Fruit fly (Drosophila melanogaster): Measurements from ENCODE around the gene CG14301.

The CG14301 gene

DNA sequence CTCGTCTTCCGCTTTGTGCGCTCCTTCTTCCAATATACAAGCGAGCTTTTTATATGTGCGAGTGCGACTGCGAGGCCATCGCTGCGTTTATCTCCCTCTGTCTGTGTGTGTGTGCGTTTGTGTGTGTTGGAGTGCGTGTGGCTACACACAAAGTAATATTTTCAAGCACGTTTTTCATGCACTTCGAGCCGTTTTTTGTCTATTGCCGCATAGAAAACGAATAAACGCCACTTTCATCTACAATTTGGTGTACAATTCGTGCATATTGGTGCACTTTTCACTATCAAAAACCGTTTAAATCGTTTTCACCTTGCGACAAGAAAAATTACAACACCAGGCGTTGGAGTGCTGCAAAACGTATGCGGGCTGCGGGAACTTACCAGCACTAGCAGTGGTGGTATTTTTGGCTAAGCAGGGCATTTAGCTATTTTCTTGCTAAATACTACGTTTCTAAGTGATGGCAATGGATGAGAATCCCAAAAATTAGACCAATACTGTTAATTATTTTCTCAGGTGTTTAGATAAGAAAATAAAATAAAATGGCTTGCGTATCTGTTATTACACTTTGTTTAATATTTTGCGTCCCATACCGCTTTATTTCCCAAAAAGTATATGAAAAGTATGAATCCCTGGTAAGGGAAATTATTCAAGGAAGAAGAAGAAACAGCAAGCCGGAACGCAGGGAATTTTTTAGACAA lies 17.8 kb upstream of the CG14301 start, which contains the start of the genes CG31224 and CstF64 (continued):
- peak; percentile 73 for TF ChIP-seq Spps (tag; optimal IDR thresholded peaks at IDR 0.05)
- TF ChIP-seq D19B (GFP tag; optimal IDR thresholded peaks at IDR 0.05) = no peak
- TF ChIP-seq TFAM (GFP tag; optimal IDR thresholded peaks at IDR 0.05) = peak; percentile 24
- TF ChIP-seq lilli (GFP tag; optimal IDR thresholded peaks at IDR 0.05) = peak; percentile 92
- TF ChIP-seq sens (GFP tag) = peak; percentile 98
- peak; percentile 82 for TF ChIP-seq CG9727 (GFP tag; optimal IDR thresholded peaks at IDR 0.05)
- TF ChIP-seq pum (GFP tag; optimal IDR thresholded peaks at IDR 0.05) = peak; percentile 88
- peak; percentile 68 for TF ChIP-seq esg (GFP tag; conservative IDR thresholded peaks at IDR 0.05)
- TF ChIP-seq Tbp (GFP tag; optimal IDR thresholded peaks at IDR 0.05) = no peak
- TF ChIP-seq CG2678 (tag; optimal IDR thresholded peaks at IDR 0.05) = no peak
- no peak for TF ChIP-seq Jarid2 (GFP tag; optimal IDR thresholded peaks at IDR 0.05)

DNA sequence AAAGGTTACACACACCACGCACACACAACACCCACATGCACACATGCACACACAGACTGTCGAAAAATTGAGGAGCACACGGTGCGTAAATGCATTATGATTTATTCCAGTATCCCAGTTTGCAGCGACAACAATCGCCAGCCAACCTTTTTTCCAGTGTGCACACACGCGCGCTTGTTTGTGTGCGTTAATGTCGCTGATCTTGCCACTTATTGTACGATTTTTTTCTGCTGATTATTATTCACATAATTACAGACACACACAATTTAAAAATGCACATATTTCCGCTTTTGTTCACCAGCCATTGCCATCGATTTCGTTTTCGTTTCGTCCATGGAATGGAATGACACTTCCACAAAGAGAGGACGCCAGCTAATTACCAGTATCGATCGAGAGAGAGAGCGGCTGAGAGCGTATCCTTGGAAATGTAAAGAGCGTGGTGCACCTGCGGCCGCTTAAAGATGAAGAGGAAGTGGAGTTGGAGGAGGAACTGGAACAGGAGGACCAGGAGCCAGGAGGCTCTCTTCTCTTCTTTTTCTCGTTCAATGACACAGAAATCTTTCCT lies 17.2 kb upstream of the CG14301 start:
- peak; percentile 72 for TF ChIP-seq Ets65A (GFP tag)
- TF ChIP-seq Aef1 (GFP tag; IDR thresholded peaks at IDR 0.05) = no peak
- peak; percentile 78 for TF ChIP-seq onecut (GFP tag; IDR thresholded peaks at IDR 0.05)
- TF ChIP-seq Hr3 (GFP tag; optimal IDR thresholded peaks at IDR 0.05) = no peak
- 0 out of 2 replicates have a peak, but pooled peaks have one; percentile 7 for TF ChIP-seq CG11696 (GFP tag; IDR thresholded peaks at IDR 0.05)
- no peak for TF ChIP-seq Dek (tag; optimal IDR thresholded peaks at IDR 0.05)
- peak; percentile 73 to 78 for TF ChIP-seq Trl (optimal IDR thresholded peaks at IDR 0.05)
- no peak for TF ChIP-seq Trl (GFP tag; optimal IDR thresholded peaks at IDR 0.05)
- TF ChIP-seq HHEX (GFP tag; optimal IDR thresholded peaks at IDR 0.05) = no peak
- 0 out of 3 replicates have a peak, but pooled peaks have one; percentile 34 for TF ChIP-seq ci (GFP tag; IDR thresholded peaks at IDR 0.05)
- peak; percentile 4 for TF ChIP-seq D (optimal IDR thresholded peaks at IDR 0.05)
- no peak for TF ChIP-seq D (GFP tag; optimal IDR thresholded peaks at IDR 0.05)
- TF ChIP-seq vvl (GFP tag; IDR thresholded peaks at IDR 0.05) = peak; percentile 40; the same call in 1 of the 2 replicates
- TF ChIP-seq CG14710 (tag; optimal IDR thresholded peaks at IDR 0.05) = peak; percentile 92
- TF ChIP-seq zf30C (GFP tag; optimal IDR thresholded peaks at IDR 0.05) = peak; percentile 48

DNA sequence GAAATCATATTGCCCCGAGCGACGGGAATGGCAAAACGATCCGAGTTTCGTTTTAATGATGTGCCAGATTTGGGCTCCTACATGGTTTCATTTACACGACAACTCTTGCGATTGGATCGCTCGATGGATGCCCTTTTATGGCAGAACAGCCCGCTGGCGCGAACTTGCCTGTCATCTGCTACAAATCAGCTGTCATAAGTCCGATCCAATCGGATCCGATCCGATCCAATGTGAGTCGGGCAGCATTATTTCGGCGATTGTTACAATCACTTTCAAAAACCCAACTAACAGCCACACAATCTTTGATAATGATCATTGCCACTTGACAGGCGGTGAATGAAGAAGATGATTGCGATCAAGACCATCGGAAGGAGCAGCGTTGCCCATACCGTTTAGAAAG lies 2.4 kb upstream of the CG14301 start:
- no peak for TF ChIP-seq chif (GFP tag; optimal IDR thresholded peaks at IDR 0.05)
- no peak for TF ChIP-seq PHDP (tag; optimal IDR thresholded peaks at IDR 0.05)
- peak; percentile 95 for TF ChIP-seq CG13894 (tag; optimal IDR thresholded peaks at IDR 0.05)
- peak; percentile 63 for TF ChIP-seq Ets65A (GFP tag)
- no peak for TF ChIP-seq CG31224 (GFP tag; IDR thresholded peaks at IDR 0.05)

DNA sequence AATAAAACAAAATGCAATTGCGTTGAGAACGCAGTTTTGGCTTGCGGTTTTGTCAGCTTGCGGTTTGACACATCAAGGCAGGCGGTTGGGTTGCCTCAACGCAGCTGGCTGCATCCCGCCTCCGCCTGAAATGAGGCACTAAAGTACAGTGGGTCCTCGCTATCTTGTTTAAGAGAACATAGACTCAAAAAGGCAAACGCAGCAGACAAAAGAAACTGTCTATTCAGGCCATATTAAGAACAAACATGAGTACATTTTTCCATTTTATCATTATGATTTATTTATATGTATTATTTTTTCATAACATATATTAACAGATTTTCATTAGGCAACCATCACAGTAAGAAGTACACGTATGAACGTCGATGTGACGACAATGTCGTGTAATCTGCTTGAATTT lies 1.6 kb downstream of the CG14301 start:
- TF ChIP-seq Drgx (GFP tag; IDR thresholded peaks at IDR 0.05) (peak; percentile 36; the same call in 1 of the 2 replicates), CG12236 (GFP tag; optimal IDR thresholded peaks at IDR 0.05) (no peak), row (GFP tag; IDR thresholded peaks at IDR 0.05) (peak; percentile 28; the same call in 1 of the 3 replicates), CG2875 (GFP tag; optimal IDR thresholded peaks at IDR 0.05) (no peak), ewg (GFP tag; optimal IDR thresholded peaks at IDR 0.05) (no peak), psq (GFP tag; optimal IDR thresholded peaks at IDR 0.05) (no peak), CG7839 (tag; optimal IDR thresholded peaks at IDR 0.05) (no peak)
